Fruit fly (Drosophila melanogaster) whole organism, embryonic: Measurements from ENCODE around the gene CG4066.

Experiments
- CG12104 ChIP-seq: fragments of 200-800 bp; sonication (Bioruptor generic); optimal IDR thresholded peaks from 3 replicates; lab custom pipeline; 2016; ENCODE audit warnings: missing biosample characterization, missing genetic modification characterization
- CG17568 ChIP-seq: fragments of 200-800 bp; sonication (Bioruptor generic); optimal IDR thresholded peaks from 2 replicates; lab custom pipeline; 2018; ENCODE audit warnings: missing biosample characterization, mild to moderate bottlenecking, missing genetic modification characterization, moderate library complexity
- Fer2 ChIP-seq: fragments of 200-800 bp; sonication (Bioruptor generic); optimal IDR thresholded peaks from 2 replicates; lab custom pipeline; 2018; ENCODE audit warnings: missing biosample characterization, mild to moderate bottlenecking, missing genetic modification characterization, moderate library complexity
- Ravus ChIP-seq: fragments of 200-800 bp; sonication (Bioruptor generic); IDR thresholded peaks from 2 replicates; pipeline ENCODE4 v1.3.6; 2022; ENCODE audit warnings: missing biosample characterization, missing genetic modification characterization
- mld ChIP-seq: fragments of 200-800 bp; sonication (Bioruptor generic); IDR thresholded peaks from 3 replicates; pipeline ENCODE4 v1.3.6; 2022; ENCODE audit warnings: missing biosample characterization, missing genetic modification characterization; ENCODE audit not compliant: partially characterized antibody
- otp ChIP-seq: fragments of 200-800 bp; sonication (Bioruptor generic); IDR thresholded peaks from 3 replicates; pipeline ENCODE4, ENCODE4 v1.3.6; 2022; ENCODE audit warnings: missing biosample characterization, missing genetic modification characterization
- scrt ChIP-seq: fragments of 200-800 bp; sonication (Bioruptor generic); optimal IDR thresholded peaks from 2 replicates; lab custom pipeline; 2018; ENCODE audit warnings: missing biosample characterization, mild to moderate bottlenecking, missing genetic modification characterization, moderate library complexity
- wor ChIP-seq: fragments of 200-800 bp; sonication (Bioruptor generic); IDR thresholded peaks from 2 replicates; pipeline ENCODE4 v1.3.6; 2022; ENCODE audit warnings: missing biosample characterization, missing genetic modification characterization

DNA sequence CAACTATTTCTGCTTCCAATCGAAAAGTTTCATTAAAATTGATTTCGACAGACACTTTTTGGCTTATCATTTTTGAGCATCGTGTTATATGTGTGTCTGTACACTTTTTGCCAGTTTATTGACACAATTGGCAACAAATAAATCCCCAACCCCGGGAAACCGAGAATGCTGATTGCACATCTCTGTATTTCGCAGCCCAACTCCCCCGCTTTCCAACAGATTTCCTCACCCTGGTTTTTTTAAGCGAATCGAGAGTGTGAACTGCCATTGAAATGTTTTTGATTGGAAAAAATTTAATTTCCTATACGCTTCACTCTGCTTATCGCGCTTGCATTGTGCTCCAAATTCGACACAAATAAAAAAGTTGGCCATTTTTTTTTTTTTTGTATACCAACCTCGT, 15.7 kb downstream of the CG4066 start:
- TF ChIP-seq wor (GFP tag; lab: Robert Waterston, UW): no peak
- no peak for TF ChIP-seq otp (GFP tag; lab: Robert Waterston, UW)
- TF ChIP-seq Ravus (GFP tag; lab: Robert Waterston, UW): no peak
- TF ChIP-seq mld (GFP tag; lab: Robert Waterston, UW): no peak
- TF ChIP-seq CG12104 (GFP tag; lab: Kevin White, UChicago): no peak
- no peak for TF ChIP-seq scrt (GFP tag; lab: Kevin White, UChicago)
- no peak for TF ChIP-seq Fer2 (tag; lab: Kevin White, UChicago)
- TF ChIP-seq CG17568 (GFP tag; lab: Kevin White, UChicago): no peak
